Worm (Caenorhabditis elegans) whole organism, L2 larva: Measurements from ENCODE around the gene pud-4.

Experiments
- blmp-1 ChIP-seq: sonication (generic microtip); optimal IDR thresholded peaks from 2 replicates; lab custom pipeline; 2017; ENCODE audit warnings: missing genetic modification characterization, mild to moderate bottlenecking, missing compliant biosample characterization, antibody characterized with exemption, moderate library complexity; ENCODE audit not compliant: insufficient read depth
- lsy-2 ChIP-seq, 2 experiments: fragments of 150-350 bp in 1 of 2; sonication (generic microtip) in 1 of 2; optimal IDR thresholded peaks; 2 replicates each; lab custom pipeline; 2014 to 2017; ENCODE audit warnings: missing biosample characterization in 2 of 2, missing genetic modification characterization in 2 of 2
- nhr-10 ChIP-seq: sonication (generic microtip); optimal IDR thresholded peaks from 2 replicates; lab custom pipeline; 2017; ENCODE audit warnings: missing biosample characterization, missing genetic modification characterization
- nhr-77 ChIP-seq: fragments of 150-350 bp; optimal IDR thresholded peaks from 2 replicates; lab custom pipeline; 2014; ENCODE audit warnings: missing biosample characterization, missing genetic modification characterization
- sem-4 ChIP-seq: fragments of 150-350 bp; optimal IDR thresholded peaks from 2 replicates; lab custom pipeline; 2014; ENCODE audit warnings: missing biosample characterization, missing genetic modification reagents, missing genetic modification characterization
- ztf-11 ChIP-seq: sonication (generic microtip); optimal IDR thresholded peaks from 2 replicates; lab custom pipeline; 2017; ENCODE audit warnings: missing biosample characterization, missing genetic modification characterization

ce11 chrV:2294577-2294976 lies 31.9 kb upstream of the pud-4 start, which contains the start of gene nhr-226:
- no peak for TF ChIP-seq lsy-2 (tag; optimal IDR thresholded peaks at IDR 0.05; lab: Kevin White, UChicago)
- TF ChIP-seq nhr-77 (tag; lab: Kevin White, UChicago), result no peak
- no peak for TF ChIP-seq blmp-1 (tag; lab: Kevin White, UChicago)
- no peak for TF ChIP-seq ztf-11 (tag; lab: Kevin White, UChicago)
- TF ChIP-seq sem-4 (tag; lab: Kevin White, UChicago), result no peak
- TF ChIP-seq nhr-10 (tag; lab: Kevin White, UChicago), result no peak
